Fruit fly (Drosophila melanogaster) whole organism, wandering third instar larva: ENCODE measurements around the gene CG12974.

ENCODE experiments used
- Abd-B ChIP-seq: fragments of >200 bp; optimal IDR thresholded peaks from 2 replicates; lab custom pipeline; 2017; ENCODE audit warnings: missing biosample characterization, missing genetic modification characterization
- CG32264 ChIP-seq: fragments of 200-800 bp; sonication (Bioruptor generic); optimal IDR thresholded peaks from 2 replicates; lab custom pipeline; 2016; ENCODE audit warnings: missing biosample characterization, missing genetic modification characterization
- CG9705 ChIP-seq: fragments of 200-800 bp; sonication (Bioruptor generic); optimal IDR thresholded peaks from 2 replicates; lab custom pipeline; 2018; ENCODE audit warnings: missing biosample characterization, mild to moderate bottlenecking, missing genetic modification characterization
- CrebA ChIP-seq: fragments of 200-800 bp; sonication (Bioruptor generic); optimal IDR thresholded peaks from 2 replicates; lab custom pipeline; 2016; ENCODE audit warnings: missing biosample characterization, mild to moderate bottlenecking, missing genetic modification characterization, borderline replicate concordance
- Dfd ChIP-seq: fragments of >200 bp; optimal IDR thresholded peaks from 2 replicates; lab custom pipeline; 2017; ENCODE audit warnings: missing biosample characterization, missing genetic modification characterization
- Dif ChIP-seq: fragments of 200-275, 200-300 bp; sonication (Bioruptor generic); optimal IDR thresholded peaks from 2 replicates; lab custom pipeline; 2018; ENCODE audit warnings: missing biosample characterization, missing genetic modification characterization; ENCODE audit not compliant: partially characterized antibody
- GATAd ChIP-seq: sonication (Bioruptor generic); optimal IDR thresholded peaks from 2 replicates; lab custom pipeline; 2016; ENCODE audit warnings: missing biosample characterization, missing genetic modification characterization
- HLH106 ChIP-seq: fragments of 200-800 bp; optimal IDR thresholded peaks from 3 replicates; lab custom pipeline; 2019; ENCODE audit warnings: missing biosample characterization, mild to moderate bottlenecking, missing genetic modification characterization, moderate library complexity
- Hnf4 ChIP-seq: fragments of 200-800 bp; sonication (Bioruptor generic); optimal IDR thresholded peaks from 2 replicates; lab custom pipeline; 2016; ENCODE audit warnings: missing biosample characterization, mild to moderate bottlenecking, missing genetic modification characterization
- Hr78 ChIP-seq: fragments of >200 bp; optimal IDR thresholded peaks from 2 replicates; lab custom pipeline; 2017; ENCODE audit warnings: missing biosample characterization, missing genetic modification characterization
- Jra ChIP-seq: sonication (Bioruptor generic); optimal IDR thresholded peaks from 2 replicates; lab custom pipeline; 2016; ENCODE audit warnings: missing biosample characterization, missing genetic modification characterization
- Mio ChIP-seq: sonication (Bioruptor generic); optimal IDR thresholded peaks from 2 replicates; lab custom pipeline; 2016; ENCODE audit warnings: missing biosample characterization, missing genetic modification characterization
- Myc ChIP-seq: fragments of >200 bp; optimal IDR thresholded peaks from 2 replicates; lab custom pipeline; 2017
- N ChIP-seq: fragments of >200 bp; optimal IDR thresholded peaks from 2 replicates; lab custom pipeline; 2018; ENCODE audit warnings: missing biosample characterization, missing external identifiers, missing genetic modification characterization
- OdsH ChIP-seq: fragments of 200-800 bp; sonication (Bioruptor generic); optimal IDR thresholded peaks from 2 replicates; lab custom pipeline; 2016; ENCODE audit warnings: missing biosample characterization, mild to moderate bottlenecking, missing genetic modification characterization
- Rel ChIP-seq, 2 experiments: fragments of 200-800 bp; sonication (Bioruptor generic) in 1 of 2; optimal IDR thresholded peaks; 2 replicates in 1 of 2; 3 replicates in 1 of 2; lab custom pipeline; 2016 to 2019; ENCODE audit warnings: mild to moderate bottlenecking in 2 of 2, missing biosample characterization in 2 of 2, missing genetic modification characterization in 2 of 2, moderate library complexity in 1 of 2
- Sp1 ChIP-seq: fragments of 200-800 bp; sonication (Bioruptor generic); optimal IDR thresholded peaks from 3 replicates; lab custom pipeline; 2019; ENCODE audit warnings: missing biosample characterization, mild to moderate bottlenecking, missing genetic modification characterization, moderate library complexity
- Vsx2 ChIP-seq: fragments of 200-300, 225-300 bp; sonication (Bioruptor generic); optimal IDR thresholded peaks from 2 replicates; lab custom pipeline; 2018; ENCODE audit warnings: missing biosample characterization, missing genetic modification characterization; ENCODE audit not compliant: partially characterized antibody
- br ChIP-seq: fragments of 200-800 bp; sonication (Bioruptor generic); optimal IDR thresholded peaks from 2 replicates; lab custom pipeline; 2016; ENCODE audit warnings: missing biosample characterization, missing genetic modification characterization
- dmrt93B ChIP-seq: fragments of 200-800 bp; sonication (Bioruptor generic); optimal IDR thresholded peaks from 2 replicates; lab custom pipeline; 2018; ENCODE audit warnings: missing biosample characterization, mild to moderate bottlenecking, missing genetic modification characterization
- dsf ChIP-seq: sonication (Bioruptor generic); optimal IDR thresholded peaks from 2 replicates; lab custom pipeline; 2016; ENCODE audit warnings: missing biosample characterization, missing genetic modification characterization, borderline replicate concordance
- ey ChIP-seq: fragments of 200-800 bp; sonication (Bioruptor generic); optimal IDR thresholded peaks from 2 replicates; lab custom pipeline; 2016; ENCODE audit warnings: missing biosample characterization, missing genetic modification characterization
- foxo ChIP-seq, 2 experiments: fragments of 200-800 bp; sonication (Bioruptor generic); optimal IDR thresholded peaks; 2 replicates in 1 of 2; 3 replicates in 1 of 2; lab custom pipeline; 2016 to 2017; ENCODE audit warnings: missing biosample characterization in 2 of 2, missing genetic modification characterization in 2 of 2
- fru ChIP-seq: fragments of 200-800 bp; sonication (Bioruptor generic); optimal IDR thresholded peaks from 3 replicates; lab custom pipeline; 2016; ENCODE audit warnings: missing biosample characterization, mild to moderate bottlenecking, missing genetic modification characterization
- h ChIP-seq: fragments of 200-800 bp; sonication (Bioruptor generic); optimal IDR thresholded peaks from 3 replicates; lab custom pipeline; 2016; ENCODE audit warnings: missing biosample characterization, mild to moderate bottlenecking, missing genetic modification characterization
- jim ChIP-seq: fragments of 175-275, 200-325 bp; sonication (Bioruptor generic); optimal IDR thresholded peaks from 2 replicates; lab custom pipeline; 2016; ENCODE audit warnings: missing biosample characterization, mild to moderate bottlenecking, missing genetic modification characterization
- lola ChIP-seq: fragments of >200 bp; optimal IDR thresholded peaks from 2 replicates; lab custom pipeline; 2017; ENCODE audit warnings: missing biosample characterization, missing genetic modification characterization
- pan ChIP-seq: fragments of >200 bp; optimal IDR thresholded peaks from 2 replicates; lab custom pipeline; 2017
- psq ChIP-seq: fragments of 200-800 bp; sonication (Bioruptor generic); optimal IDR thresholded peaks from 3 replicates; lab custom pipeline; 2017; ENCODE audit warnings: missing biosample characterization, mild to moderate bottlenecking, missing genetic modification characterization, moderate library complexity
- sv ChIP-seq: fragments of 200-800 bp; sonication (Bioruptor generic); optimal IDR thresholded peaks from 3 replicates; lab custom pipeline; 2016; ENCODE audit warnings: missing biosample characterization, missing genetic modification characterization
- tai ChIP-seq: sonication (Bioruptor generic); optimal IDR thresholded peaks from 2 replicates; lab custom pipeline; 2016; ENCODE audit warnings: missing biosample characterization, missing genetic modification characterization
- usp ChIP-seq: fragments of >200 bp; optimal IDR thresholded peaks from 2 replicates; lab custom pipeline; 2017; ENCODE audit warnings: missing biosample characterization, missing genetic modification characterization
- woc ChIP-seq: sonication (Bioruptor generic); optimal IDR thresholded peaks from 2 replicates; lab custom pipeline; 2016; ENCODE audit warnings: missing biosample characterization, mild to moderate bottlenecking, missing genetic modification characterization

Gene CG12974

DNA sequence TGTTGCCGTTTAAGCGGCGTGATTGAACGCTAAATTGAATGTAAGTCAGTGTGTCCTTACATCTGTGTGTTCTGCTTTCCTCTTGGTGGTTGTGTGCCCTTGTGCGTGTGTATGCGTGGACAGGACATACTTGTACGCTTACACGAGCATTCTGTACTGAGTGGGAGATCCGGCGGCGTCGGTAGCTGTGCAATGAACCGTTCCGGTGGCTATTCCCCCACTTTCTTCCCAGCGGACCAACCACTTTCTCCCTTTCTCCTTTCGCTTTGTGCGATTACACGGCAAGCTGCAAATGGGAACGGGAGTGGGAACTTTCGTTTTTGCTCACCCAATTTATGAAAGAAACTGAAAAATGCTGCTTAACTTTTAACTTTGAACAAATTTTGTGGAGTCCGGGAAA, 39.0 kb upstream of the CG12974 start:
- TF ChIP-seq jim (GFP tag; lab: Kevin White, UChicago) (no peak), lola (GFP tag; lab: Kevin White, UChicago) (no peak), Rel (GFP tag; optimal IDR thresholded peaks at IDR 0.05; lab: Kevin White, UChicago) (no peak), Rel (tag; optimal IDR thresholded peaks at IDR 0.05; lab: Kevin White, UChicago) (no peak), pan (no peak), Vsx2 (GFP tag; lab: Kevin White, UChicago) (no peak), ey (GFP tag; lab: Kevin White, UChicago) (no peak), CG32264 (no peak), Hr78 (no peak), dsf (no peak), sv (GFP tag; lab: Kevin White, UChicago) (no peak)
- TF ChIP-seq, all 38 proteins: peak for 0

DNA sequence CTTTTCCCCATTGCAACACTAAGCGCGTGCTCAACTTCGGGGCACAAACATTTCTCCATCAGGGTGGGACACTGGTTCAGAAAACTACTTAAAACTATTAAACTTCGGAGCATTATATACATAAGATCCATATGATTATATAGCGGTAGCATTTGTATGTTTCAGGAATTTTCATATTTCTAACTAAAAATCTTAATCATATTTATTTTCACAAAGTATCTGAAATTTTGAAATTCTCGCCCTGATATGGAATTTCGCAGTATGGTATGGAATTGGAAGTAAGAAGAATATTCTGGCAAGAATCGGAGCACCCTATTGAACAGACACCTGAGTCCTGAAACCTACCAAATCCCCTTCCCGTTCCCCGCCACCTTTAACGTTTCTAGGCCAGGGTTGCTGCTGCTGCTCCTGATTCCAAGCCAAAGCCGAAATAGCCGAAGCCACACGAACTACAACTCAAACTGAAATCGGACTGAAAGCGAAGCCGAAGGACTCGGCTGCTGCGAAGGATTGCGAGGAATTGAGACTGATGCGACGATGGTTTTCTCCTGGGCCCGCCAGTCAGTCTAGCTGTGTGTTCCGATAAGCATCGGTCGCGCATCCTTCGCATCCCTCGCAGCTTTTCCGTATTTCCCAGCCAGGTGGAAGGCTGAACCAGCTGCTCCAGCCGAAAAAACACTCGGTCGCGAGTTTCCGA, 36.2 kb upstream of the CG12974 start:
- TF ChIP-seq fru (GFP tag; lab: Kevin White, UChicago) (peak; percentile 28), Dif (GFP tag; lab: Kevin White, UChicago) (no peak), ey (GFP tag; lab: Kevin White, UChicago) (peak; percentile 38), OdsH (GFP tag; lab: Kevin White, UChicago) (peak; percentile 6), usp (no peak), N (no peak), foxo (GFP tag; optimal IDR thresholded peaks at IDR 0.05; lab: Kevin White, UChicago) (peak in 1 of 2 experiments; percentile 25), HLH106 (tag; lab: Kevin White, UChicago) (peak; percentile 28), CG32264 (no peak), br (GFP tag; lab: Kevin White, UChicago) (peak; percentile 5)

dm6 chr3L:21319957-21320356, 34.2 kb upstream of the CG12974 start:
- no peak for TF ChIP-seq HLH106 (tag; lab: Kevin White, UChicago)
- peak; percentile 98 for TF ChIP-seq Dfd

DNA sequence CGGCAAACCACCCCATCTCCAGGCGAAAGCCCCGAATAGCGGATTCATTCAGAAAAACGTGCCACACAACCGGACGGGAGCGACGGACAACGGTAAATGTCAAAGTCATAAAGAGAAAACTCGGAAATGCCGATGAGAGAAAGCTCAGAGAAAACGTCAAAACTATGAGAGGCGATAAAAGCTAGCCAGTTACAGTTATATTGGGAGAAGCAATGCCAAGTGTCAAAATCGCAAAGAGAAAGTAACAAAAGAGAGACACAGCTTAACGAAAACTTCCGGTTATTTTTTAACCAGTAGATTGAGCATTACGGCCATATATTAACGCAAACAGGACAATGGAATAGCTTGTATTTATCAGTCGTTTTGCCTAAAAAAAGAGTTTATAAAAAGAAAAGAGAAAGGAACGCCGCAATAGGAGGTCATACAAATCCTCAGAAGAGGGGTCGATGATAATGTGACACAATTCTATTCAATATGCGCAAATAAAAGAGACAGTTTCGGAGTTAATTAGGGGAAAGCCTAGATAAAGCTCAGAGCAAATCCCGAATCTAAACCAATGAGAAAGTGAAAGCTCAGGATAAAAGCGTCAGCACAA, 33.6 kb upstream of the CG12974 start:
- TF ChIP-seq Mio (GFP tag; lab: Kevin White, UChicago): no peak
- no peak for TF ChIP-seq CrebA (GFP tag; lab: Kevin White, UChicago)
- TF ChIP-seq Hr78: no peak
- no peak for TF ChIP-seq fru (GFP tag; lab: Kevin White, UChicago)
- TF ChIP-seq N: no peak
- TF ChIP-seq foxo (GFP tag; optimal IDR thresholded peaks at IDR 0.05; lab: Kevin White, UChicago): no peak
- no peak for TF ChIP-seq Dif (GFP tag; lab: Kevin White, UChicago)
- TF ChIP-seq woc (GFP tag; lab: Kevin White, UChicago): no peak
- no peak for TF ChIP-seq psq
- no peak for TF ChIP-seq pan
- TF ChIP-seq h (GFP tag; lab: Kevin White, UChicago): no peak
- no peak for TF ChIP-seq Jra (GFP tag; lab: Kevin White, UChicago)
- no peak for TF ChIP-seq lola (GFP tag; lab: Kevin White, UChicago)
- TF ChIP-seq Myc: no peak
- no peak for TF ChIP-seq Dfd
- no peak for TF ChIP-seq Rel (GFP tag; optimal IDR thresholded peaks at IDR 0.05; lab: Kevin White, UChicago)
- TF ChIP-seq Rel (tag; optimal IDR thresholded peaks at IDR 0.05; lab: Kevin White, UChicago): no peak
- TF ChIP-seq Sp1 (GFP tag; lab: Kevin White, UChicago): no peak

DNA sequence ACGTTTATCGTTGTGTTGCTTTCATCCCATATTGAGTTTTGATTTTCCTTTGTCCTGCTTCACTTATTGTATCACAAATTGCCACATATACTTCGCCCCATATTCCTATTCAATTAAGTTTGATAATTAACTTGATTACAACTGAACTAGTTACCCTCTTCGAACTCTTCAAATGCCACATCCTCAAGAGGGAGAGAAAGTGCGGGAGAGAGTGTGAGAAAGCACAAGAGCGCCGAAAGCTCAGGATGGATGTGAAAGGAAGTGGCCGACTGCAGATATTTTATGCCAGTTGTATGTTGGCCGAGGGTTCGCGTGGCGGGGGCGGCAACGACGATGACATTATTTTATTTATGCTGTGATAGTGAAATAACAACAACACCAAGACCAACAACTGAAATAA, 32.7 kb upstream of the CG12974 start, which contains the start of gene Rab26:
Rab26 (plus strand) TSS at position 301 of the 400 bp plus-strand sequence.
- TF ChIP-seq Hr78 (no peak), fru (GFP tag; lab: Kevin White, UChicago) (no peak), CG9705 (GFP tag; lab: Kevin White, UChicago) (no peak), tai (no peak), usp (no peak), jim (GFP tag; lab: Kevin White, UChicago) (no peak), OdsH (GFP tag; lab: Kevin White, UChicago) (no peak), woc (GFP tag; lab: Kevin White, UChicago) (no peak), lola (GFP tag; lab: Kevin White, UChicago) (no peak), Myc (no peak), ey (GFP tag; lab: Kevin White, UChicago) (no peak), GATAd (GFP tag; lab: Kevin White, UChicago) (no peak), Abd-B (GFP tag; lab: Kevin White, UChicago) (no peak), N (no peak), dmrt93B (GFP tag; lab: Kevin White, UChicago) (no peak), Hnf4 (GFP tag; lab: Kevin White, UChicago) (no peak), HLH106 (tag; lab: Kevin White, UChicago) (no peak), Mio (GFP tag; lab: Kevin White, UChicago) (no peak), Jra (GFP tag; lab: Kevin White, UChicago) (no peak)
